Fruit fly (Drosophila melanogaster): ENCODE data around the gene kar.

kar gene

dm6 chr3R:12722392-12722914 lies 33.3 kb upstream of the kar start, which contains the start of gene Men (continued):
- TF ChIP-seq CG1647 (GFP tag; optimal IDR thresholded peaks at IDR 0.05) (no peak), CG17829 (tag; optimal IDR thresholded peaks at IDR 0.05) (peak; percentile 60), unpg (GFP tag; optimal IDR thresholded peaks at IDR 0.05) (peak; percentile 75), pan (optimal IDR thresholded peaks at IDR 0.05) (no peak), pan (GFP tag; optimal IDR thresholded peaks at IDR 0.05 in 1 of 2, IDR thresholded peaks at IDR 0.05 in 1 of 2) (peak in 1 of 2 experiments; percentile 64), Ada2b (GFP tag; IDR thresholded peaks at IDR 0.05) (peak; percentile 65), CG14050 (GFP tag; IDR thresholded peaks at IDR 0.05) (peak; percentile 33; the same call in 2 of the 3 replicates), CG10267 (tag; optimal IDR thresholded peaks at IDR 0.05) (peak; percentile 35), CG11093 (GFP tag; IDR thresholded peaks at IDR 0.05) (peak; percentile 49; the same call in 1 of the 3 replicates), da (GFP tag; optimal IDR thresholded peaks at IDR 0.05) (no peak), CG9609 (GFP tag; optimal IDR thresholded peaks at IDR 0.05) (no peak), yki (optimal IDR thresholded peaks at IDR 0.05) (no peak), eyg (GFP tag; optimal IDR thresholded peaks at IDR 0.05) (no peak), Xbp1 (GFP tag; optimal IDR thresholded peaks at IDR 0.05) (peak; percentile 30), pb (GFP tag; optimal IDR thresholded peaks at IDR 0.05) (no peak), crc (GFP tag; optimal IDR thresholded peaks at IDR 0.05) (no peak), corto (GFP tag; optimal IDR thresholded peaks at IDR 0.05) (no peak), CG11723 (GFP tag; optimal IDR thresholded peaks at IDR 0.05) (no peak), lbe (GFP tag; optimal IDR thresholded peaks at IDR 0.05) (no peak), CG10565 (GFP tag; optimal IDR thresholded peaks at IDR 0.05) (no peak), Hsf (GFP tag; optimal IDR thresholded peaks at IDR 0.05) (no peak), CG4854 (GFP tag; optimal IDR thresholded peaks at IDR 0.05) (no peak), CG14860 (GFP tag; IDR thresholded peaks at IDR 0.05; ENCODE audit: partially characterized antibody) (no peak), CG32772 (GFP tag; IDR thresholded peaks at IDR 0.05) (peak; percentile 27; the same call in 1 of the 2 replicates), Opbp (GFP tag; IDR thresholded peaks at IDR 0.05; ENCODE audit: partially characterized antibody) (no peak), org-1 (GFP tag; optimal IDR thresholded peaks at IDR 0.05) (peak; percentile 32), CG15479 (GFP tag; optimal IDR thresholded peaks at IDR 0.05) (no peak), Sry-β (GFP tag; optimal IDR thresholded peaks at IDR 0.05) (no peak), gce (GFP tag; IDR thresholded peaks at IDR 0.05) (no peak; the same call in 2 of the 3 replicates), emc (GFP tag; optimal IDR thresholded peaks at IDR 0.05) (no peak), Side (GFP tag; optimal IDR thresholded peaks at IDR 0.05) (no peak), Mad (GFP tag; optimal IDR thresholded peaks at IDR 0.05) (no peak), seq (GFP tag; IDR thresholded peaks at IDR 0.05) (peak; percentile 59), Oli (tag; optimal IDR thresholded peaks at IDR 0.05) (peak; percentile 75)

dm6 chr3R:12720344-12721200 lies 31.4 kb upstream of the kar start:
- TF ChIP-seq CG11696 (GFP tag; IDR thresholded peaks at IDR 0.05) = 0 out of 2 replicates have a peak, but pooled peaks have one; percentile 11
- peak; percentile 1 for TF ChIP-seq CG30403 (GFP tag; optimal IDR thresholded peaks at IDR 0.05)
- TF ChIP-seq Trl (optimal IDR thresholded peaks at IDR 0.05) = peak in 1 of 2 experiments; percentile 4
- TF ChIP-seq Trl (GFP tag; optimal IDR thresholded peaks at IDR 0.05) = no peak
- 0 out of 2 replicates have a peak, but pooled peaks have one; percentile 24 for TF ChIP-seq CG32532 (GFP tag; IDR thresholded peaks at IDR 0.05)
- no peak for TF ChIP-seq CG14014 (GFP tag; IDR thresholded peaks at IDR 0.05)
- no peak for TF ChIP-seq CG8290 (GFP tag; optimal IDR thresholded peaks at IDR 0.05)
- TF ChIP-seq CG8290 (tag; optimal IDR thresholded peaks at IDR 0.05) = peak in 1 of 2 experiments; percentile 56
- no peak for TF ChIP-seq Hey (tag; optimal IDR thresholded peaks at IDR 0.05)
- TF ChIP-seq caup (GFP tag; optimal IDR thresholded peaks at IDR 0.05; ENCODE audit: severe bottlenecking) = peak; percentile 5
- peak; percentile 10 for TF ChIP-seq CG11504 (tag; optimal IDR thresholded peaks at IDR 0.05)
- peak; percentile 6 for TF ChIP-seq Fer3 (tag; optimal IDR thresholded peaks at IDR 0.05)
- TF ChIP-seq wek (GFP tag; optimal IDR thresholded peaks at IDR 0.05) = no peak
- peak; percentile 10 for TF ChIP-seq Hmr (GFP tag; optimal IDR thresholded peaks at IDR 0.05)
- TF ChIP-seq gcm (GFP tag; optimal IDR thresholded peaks at IDR 0.05) = no peak
- peak; percentile 3 for TF ChIP-seq sens (GFP tag)
- no peak for TF ChIP-seq CG10462 (GFP tag; optimal IDR thresholded peaks at IDR 0.05)
